Fruit fly (Drosophila melanogaster) whole organism, embryonic: ENCODE measurements around the gene MsrA.

ENCODE experiments used
- Adf1 ChIP-seq: fragments of 200-800 bp; sonication (Bioruptor generic); IDR thresholded peaks from 2 replicates; pipeline ENCODE4 v1.3.6; 2022; ENCODE audit warnings: missing biosample characterization, missing genetic modification characterization
- Awh ChIP-seq: fragments of 200-800 bp; sonication (Bioruptor generic); IDR thresholded peaks from 2 replicates; pipeline ENCODE4, ENCODE4 v1.3.6; 2022; ENCODE audit warnings: missing biosample characterization, missing genetic modification characterization
- BEAF-32 ChIP-seq: fragments of 200-800 bp; sonication (Bioruptor generic); optimal IDR thresholded peaks from 3 replicates; lab custom pipeline; 2017; ENCODE audit warnings: missing biosample characterization, missing genetic modification characterization, mild to moderate bottlenecking, moderate library complexity, missing genetic modification reagents
- CG10267 ChIP-seq: fragments of 200-800 bp; sonication (Bioruptor generic); optimal IDR thresholded peaks from 2 replicates; lab custom pipeline; 2018; ENCODE audit warnings: missing biosample characterization, mild to moderate bottlenecking, missing genetic modification characterization, moderate library complexity
- CG10565 ChIP-seq: fragments of 200-800 bp; sonication (Bioruptor generic); optimal IDR thresholded peaks from 3 replicates; lab custom pipeline; 2016; ENCODE audit warnings: missing biosample characterization, mild to moderate bottlenecking, missing genetic modification characterization
- CG11093 ChIP-seq: fragments of 200-800 bp; sonication (Bioruptor generic); IDR thresholded peaks from 3 replicates; pipeline ENCODE4 v1.3.6; 2022; ENCODE audit warnings: missing biosample characterization, missing genetic modification characterization
- CG1602 ChIP-seq: fragments of 200-800 bp; sonication (Bioruptor generic); optimal IDR thresholded peaks from 3 replicates; lab custom pipeline; 2016; ENCODE audit warnings: missing biosample characterization, missing genetic modification characterization
- CG16813 ChIP-seq: fragments of 200-800 bp; sonication (Bioruptor generic); IDR thresholded peaks from 3 replicates; pipeline ENCODE4 v1.3.6; 2022; ENCODE audit warnings: missing biosample characterization, missing genetic modification characterization; ENCODE audit not compliant: partially characterized antibody
- CG17328 ChIP-seq: fragments of 200-800 bp; sonication (Bioruptor generic); IDR thresholded peaks from 2 replicates; pipeline ENCODE4 v1.3.6; 2022; ENCODE audit warnings: missing biosample characterization, missing genetic modification characterization
- CG18599 ChIP-seq: fragments of 200-800 bp; sonication (Bioruptor generic); optimal IDR thresholded peaks from 3 replicates; lab custom pipeline; 2017; ENCODE audit warnings: missing biosample characterization, missing genetic modification characterization, mild to moderate bottlenecking, moderate library complexity, missing genetic modification reagents
- CG3065 ChIP-seq: fragments of 200-800 bp; sonication (Bioruptor generic); optimal IDR thresholded peaks from 2 replicates; lab custom pipeline; 2016; ENCODE audit warnings: missing biosample characterization, missing genetic modification characterization
- CG34376 ChIP-seq: fragments of 200-800 bp; sonication (Bioruptor generic); optimal IDR thresholded peaks from 2 replicates; lab custom pipeline; 2018; ENCODE audit warnings: missing biosample characterization, mild to moderate bottlenecking, missing genetic modification characterization
- CG3726 ChIP-seq: fragments of 200-800 bp; sonication (Bioruptor generic); IDR thresholded peaks from 3 replicates; pipeline ENCODE4, ENCODE4 v1.3.6; 2022; ENCODE audit warnings: missing biosample characterization, missing genetic modification characterization
- CG4730 ChIP-seq: fragments of 200-800 bp; sonication (Bioruptor generic); IDR thresholded peaks from 2 replicates; pipeline ENCODE4 v1.3.6; 2022; ENCODE audit warnings: missing biosample characterization, missing genetic modification characterization
- CG5953 ChIP-seq: fragments of 200-800 bp; sonication (Bioruptor generic); IDR thresholded peaks from 2 replicates; pipeline ENCODE4 v1.3.6; 2022; ENCODE audit warnings: missing biosample characterization, missing genetic modification characterization
- CG6272 ChIP-seq: fragments of 200-800 bp; sonication (Bioruptor generic); IDR thresholded peaks from 2 replicates; pipeline ENCODE4 v1.3.6; 2022; ENCODE audit warnings: missing biosample characterization, missing genetic modification characterization
- CG7839 ChIP-seq: fragments of 200-800 bp; sonication (Bioruptor generic); optimal IDR thresholded peaks from 3 replicates; lab custom pipeline; 2018; ENCODE audit warnings: missing biosample characterization, mild to moderate bottlenecking, missing genetic modification characterization, moderate library complexity
- CG8478 ChIP-seq: fragments of >200 bp; optimal IDR thresholded peaks from 2 replicates; lab custom pipeline; 2018
- CG8944 ChIP-seq: fragments of 200-800 bp; sonication (Bioruptor generic); optimal IDR thresholded peaks from 3 replicates; lab custom pipeline; 2016; ENCODE audit warnings: missing biosample characterization, missing genetic modification characterization
- D ChIP-seq, 2 experiments: fragments of 200-800 bp in 1 of 2; fragments of >200 bp in 1 of 2; sonication (Bioruptor generic) in 1 of 2; optimal IDR thresholded peaks; 2 replicates in 1 of 2; 3 replicates in 1 of 2; lab custom pipeline; 2017; ENCODE audit warnings: mild to moderate bottlenecking in 1 of 2, missing biosample characterization in 1 of 2, missing genetic modification characterization in 1 of 2, missing genetic modification reagents in 1 of 2
- Dad ChIP-seq: fragments of 200-800 bp; sonication (Bioruptor generic); optimal IDR thresholded peaks from 3 replicates; lab custom pipeline; 2016; ENCODE audit warnings: missing biosample characterization, missing genetic modification characterization
- Doc2 ChIP-seq: fragments of 200-800 bp; sonication (Bioruptor generic); IDR thresholded peaks from 2 replicates; pipeline ENCODE4 v1.3.6; 2022; ENCODE audit warnings: missing biosample characterization, missing genetic modification characterization
- Doc3 ChIP-seq: fragments of 200-800 bp; sonication (Bioruptor generic); IDR thresholded peaks from 3 replicates; pipeline ENCODE4 v1.3.6; 2022; ENCODE audit warnings: missing biosample characterization, missing genetic modification characterization; ENCODE audit not compliant: partially characterized antibody
- E2f2 ChIP-seq: fragments of 200-800 bp; sonication (Bioruptor generic); IDR thresholded peaks from 2 replicates; pipeline ENCODE4 v1.3.6; 2022; ENCODE audit warnings: missing biosample characterization, missing genetic modification characterization
- Hr3 ChIP-seq: fragments of 200-800 bp; sonication (Bioruptor generic); optimal IDR thresholded peaks from 3 replicates; lab custom pipeline; 2016; ENCODE audit warnings: missing biosample characterization, missing genetic modification characterization
- Lhr ChIP-seq: fragments of 200-800 bp; sonication (Bioruptor generic); optimal IDR thresholded peaks from 3 replicates; lab custom pipeline; 2017; ENCODE audit warnings: mild to moderate bottlenecking, missing biosample characterization, missing genetic modification reagents, missing genetic modification characterization
- Mad ChIP-seq: fragments of 200-800 bp; sonication (Bioruptor generic); optimal IDR thresholded peaks from 2 replicates; lab custom pipeline; 2016; ENCODE audit warnings: missing biosample characterization, missing genetic modification characterization
- Med ChIP-seq: fragments of 200-800 bp; sonication (Bioruptor generic); peaks from one replicate; lab custom pipeline; 2016; ENCODE audit warnings: missing biosample characterization, missing genetic modification characterization, mild to moderate bottlenecking, inconsistent platforms, moderate library complexity
- Rx ChIP-seq: fragments of 200-800 bp; sonication (Bioruptor generic); IDR thresholded peaks from 2 replicates; pipeline ENCODE4 v1.3.6; 2022; ENCODE audit warnings: missing biosample characterization, missing genetic modification characterization
- Sox102F ChIP-seq: fragments of 200-800 bp; sonication (Bioruptor generic); optimal IDR thresholded peaks from 2 replicates; lab custom pipeline; 2018; ENCODE audit warnings: missing biosample characterization, mild to moderate bottlenecking, missing genetic modification characterization, moderate library complexity
- amos ChIP-seq: fragments of 200-800 bp; sonication (Bioruptor generic); IDR thresholded peaks from 2 replicates; pipeline ENCODE4 v1.3.6; 2022; ENCODE audit warnings: missing biosample characterization, missing genetic modification characterization; ENCODE audit not compliant: partially characterized antibody
- aop ChIP-seq: fragments of 200-800 bp; sonication (Bioruptor generic); IDR thresholded peaks from 2 replicates; pipeline ENCODE4 v1.3.6; 2022; ENCODE audit warnings: missing biosample characterization, missing genetic modification characterization
- az2 ChIP-seq: fragments of 200-800 bp; sonication (Bioruptor generic); optimal IDR thresholded peaks from 3 replicates; lab custom pipeline; 2016; ENCODE audit warnings: missing biosample characterization, missing genetic modification characterization
- bcd ChIP-seq: fragments of 200-800 bp; sonication (Bioruptor generic); optimal IDR thresholded peaks from 2 replicates; lab custom pipeline; 2017; ENCODE audit warnings: missing biosample characterization, mild to moderate bottlenecking, missing genetic modification characterization
- chif ChIP-seq, 2 experiments: fragments of 200-800 bp; sonication (Bioruptor generic); optimal IDR thresholded peaks; 3 replicates each; lab custom pipeline; 2016; ENCODE audit warnings: missing biosample characterization in 2 of 2, missing genetic modification characterization in 2 of 2
- chn ChIP-seq: fragments of 200-800 bp; sonication (Bioruptor generic); optimal IDR thresholded peaks from 2 replicates; lab custom pipeline; 2016; ENCODE audit warnings: missing biosample characterization, missing genetic modification characterization
- ci ChIP-seq: fragments of 200-800 bp; sonication (Bioruptor generic); IDR thresholded peaks from 3 replicates; pipeline ENCODE4 v1.3.6; 2022; ENCODE audit warnings: missing biosample characterization, missing genetic modification characterization
- dati ChIP-seq: fragments of 200-800 bp; sonication (Bioruptor generic); IDR thresholded peaks from 2 replicates; pipeline ENCODE4 v1.3.6; 2022; ENCODE audit warnings: missing biosample characterization, missing genetic modification characterization
- en ChIP-seq: fragments of 200-800 bp; sonication (Bioruptor generic); optimal IDR thresholded peaks from 2 replicates; lab custom pipeline; 2016; ENCODE audit warnings: missing biosample characterization, missing genetic modification characterization
- exex ChIP-seq: fragments of 200-800 bp; sonication (Bioruptor generic); optimal IDR thresholded peaks from 4 replicates; lab custom pipeline; 2018; ENCODE audit warnings: missing biosample characterization, mild to moderate bottlenecking, missing genetic modification characterization, moderate library complexity
- fd102C ChIP-seq: fragments of 200-800 bp; sonication (Bioruptor generic); optimal IDR thresholded peaks from 2 replicates; lab custom pipeline; 2018; ENCODE audit warnings: missing biosample characterization, mild to moderate bottlenecking, missing genetic modification characterization, moderate library complexity
- gce ChIP-seq: fragments of 200-800 bp; sonication (Bioruptor generic); IDR thresholded peaks from 3 replicates; pipeline ENCODE4 v1.3.6; 2022; ENCODE audit warnings: missing biosample characterization, missing genetic modification characterization
- gt ChIP-seq: fragments of 200-800 bp; sonication (Bioruptor generic); IDR thresholded peaks from 2 replicates; pipeline ENCODE4 v1.3.6; 2022; ENCODE audit warnings: missing biosample characterization, missing genetic modification characterization
- hkb ChIP-seq, 2 experiments: fragments of 200-800 bp in 1 of 2; fragments of >200 bp in 1 of 2; sonication (Bioruptor generic) in 1 of 2; IDR thresholded peaks in 1 of 2; optimal IDR thresholded peaks in 1 of 2; 2 replicates each; pipeline versions ENCODE4 v1.3.6 to Lab custom; 2017 to 2022; ENCODE audit warnings: missing biosample characterization in 1 of 2, missing genetic modification characterization in 1 of 2
- org-1 ChIP-seq: fragments of 200-800 bp; sonication (Bioruptor generic); optimal IDR thresholded peaks from 2 replicates; lab custom pipeline; 2017; ENCODE audit warnings: missing biosample characterization, missing genetic modification characterization
- pita ChIP-seq: fragments of 200-800 bp; sonication (Bioruptor generic); optimal IDR thresholded peaks from 2 replicates; lab custom pipeline; 2017; ENCODE audit warnings: missing biosample characterization, mild to moderate bottlenecking, missing genetic modification characterization
- sens-2 ChIP-seq: fragments of 200-800 bp; sonication (Bioruptor generic); IDR thresholded peaks from 2 replicates; pipeline ENCODE4 v1.3.6; 2022; ENCODE audit warnings: missing biosample characterization, missing genetic modification characterization
- sna ChIP-seq: fragments of 200-800 bp; sonication (Bioruptor generic); IDR thresholded peaks from 2 replicates; pipeline ENCODE4 v1.3.6; 2022; ENCODE audit warnings: missing biosample characterization, missing genetic modification characterization; ENCODE audit not compliant: partially characterized antibody
- tll ChIP-seq, 2 experiments: fragments of 200-800 bp in 1 of 2; fragments of >200 bp in 1 of 2; sonication (Bioruptor generic) in 1 of 2; optimal IDR thresholded peaks; 2 replicates each; lab custom pipeline; 2017 to 2019; ENCODE audit warnings: missing biosample characterization in 2 of 2, missing genetic modification characterization in 2 of 2, mild to moderate bottlenecking in 1 of 2, moderate library complexity in 1 of 2
- yki ChIP-seq: fragments of >200 bp; optimal IDR thresholded peaks from 3 replicates; lab custom pipeline; 2018

Gene MsrA

dm6 chr3L:15510787-15511186 is at the start of gene MsrA (continued):
- TF ChIP-seq yki (lab: Kevin White, UChicago), result no peak
- TF ChIP-seq org-1 (GFP tag; lab: Kevin White, UChicago), result no peak
- TF ChIP-seq Hr3 (GFP tag; lab: Kevin White, UChicago), result no peak
- TF ChIP-seq CG3065 (GFP tag; lab: Kevin White, UChicago), result no peak
- TF ChIP-seq amos (GFP tag; lab: Robert Waterston, UW), result no peak; the same call in 1 of the 2 replicates
- no peak for TF ChIP-seq gt
- TF ChIP-seq Doc3 (GFP tag; lab: Robert Waterston, UW), result no peak
- no peak for TF ChIP-seq CG1602
- TF ChIP-seq hkb (optimal IDR thresholded peaks at IDR 0.05; lab: Kevin White, UChicago), result no peak
- no peak for TF ChIP-seq hkb (GFP tag; IDR thresholded peaks at IDR 0.05; lab: Robert Waterston, UW)
- TF ChIP-seq Adf1 (GFP tag; lab: Robert Waterston, UW), result no peak
- TF ChIP-seq sens-2 (GFP tag; lab: Robert Waterston, UW), result no peak
- 0 out of 3 replicates have a peak, but pooled peaks have one; percentile 29 for TF ChIP-seq ci
- no peak for TF ChIP-seq CG18599 (GFP tag; lab: Kevin White, UChicago)
- TF ChIP-seq dati (GFP tag; lab: Robert Waterston, UW), result no peak
- TF ChIP-seq CG16813 (GFP tag; lab: Robert Waterston, UW), result no peak
- no peak for TF ChIP-seq pita (GFP tag; lab: Kevin White, UChicago)
- TF ChIP-seq CG34376 (GFP tag; lab: Kevin White, UChicago), result peak; percentile 28
- no peak for TF ChIP-seq CG11093
- TF ChIP-seq gce, result no peak
- TF ChIP-seq Mad (GFP tag; lab: Kevin White, UChicago), result no peak
- no peak for TF ChIP-seq CG8478 (lab: Kevin White, UChicago)

dm6 chr3L:15474010-15474409 is 36.8 kb upstream of the MsrA start, which contains the start of gene cocoon:
cocoon (minus strand) TSS chr3L:15474110.
- TF ChIP-seq sna (GFP tag; lab: Robert Waterston, UW) (no peak), Awh (GFP tag; lab: Robert Waterston, UW) (no peak), Doc2 (GFP tag; lab: Robert Waterston, UW) (no peak), tll (GFP tag; optimal IDR thresholded peaks at IDR 0.05; lab: Kevin White, UChicago) (no peak), chif (GFP tag; optimal IDR thresholded peaks at IDR 0.05; lab: Kevin White, UChicago) (no peak), aop (no peak), CG7839 (tag; lab: Kevin White, UChicago) (no peak), CG4730 (GFP tag; lab: Robert Waterston, UW) (no peak), CG10565 (GFP tag; lab: Kevin White, UChicago) (no peak), CG10267 (tag; lab: Kevin White, UChicago) (no peak), Med (GFP tag; lab: Kevin White, UChicago) (no peak), D (optimal IDR thresholded peaks at IDR 0.05; lab: Kevin White, UChicago) (no peak), D (GFP tag; optimal IDR thresholded peaks at IDR 0.05; lab: Kevin White, UChicago) (no peak), gce (no peak), bcd (GFP tag; lab: Kevin White, UChicago) (no peak)

dm6 chr3L:15485302-15485701 is 25.6 kb upstream of the MsrA start, which contains the start of gene Ran-like:
Ran-like (minus strand) TSS chr3L:15485402.
- TF ChIP-seq az2 (GFP tag; lab: Kevin White, UChicago) (no peak), en (no peak), BEAF-32 (GFP tag; lab: Kevin White, UChicago) (no peak), CG8944 (no peak), CG5953 (GFP tag; lab: Robert Waterston, UW) (no peak), CG6272 (no peak), Dad (GFP tag; lab: Kevin White, UChicago) (no peak), E2f2 (GFP tag; lab: Robert Waterston, UW) (no peak), Lhr (GFP tag; lab: Kevin White, UChicago) (no peak), CG3726 (GFP tag; lab: Robert Waterston, UW) (no peak), amos (GFP tag; lab: Robert Waterston, UW) (no peak), CG17328 (GFP tag; lab: Robert Waterston, UW) (no peak), Rx (no peak), exex (no peak), fd102C (GFP tag; lab: Kevin White, UChicago) (no peak), chn (GFP tag; lab: Kevin White, UChicago) (no peak), Sox102F (GFP tag; lab: Kevin White, UChicago) (no peak)
